Fruit fly (Drosophila melanogaster) Kc167 (cell line): ENCODE data around the gene RpL34a.

ENCODE experiments used
- Sin3A ChIP-seq: fragments of >200 bp; optimal IDR thresholded peaks from 2 replicates; lab custom pipeline; 2018; ENCODE audit warnings: missing external identifiers
- psq ChIP-seq: fragments of >200 bp; optimal IDR thresholded peaks from 2 replicates; lab custom pipeline; 2017; ENCODE audit warnings: missing external identifiers

DNA sequence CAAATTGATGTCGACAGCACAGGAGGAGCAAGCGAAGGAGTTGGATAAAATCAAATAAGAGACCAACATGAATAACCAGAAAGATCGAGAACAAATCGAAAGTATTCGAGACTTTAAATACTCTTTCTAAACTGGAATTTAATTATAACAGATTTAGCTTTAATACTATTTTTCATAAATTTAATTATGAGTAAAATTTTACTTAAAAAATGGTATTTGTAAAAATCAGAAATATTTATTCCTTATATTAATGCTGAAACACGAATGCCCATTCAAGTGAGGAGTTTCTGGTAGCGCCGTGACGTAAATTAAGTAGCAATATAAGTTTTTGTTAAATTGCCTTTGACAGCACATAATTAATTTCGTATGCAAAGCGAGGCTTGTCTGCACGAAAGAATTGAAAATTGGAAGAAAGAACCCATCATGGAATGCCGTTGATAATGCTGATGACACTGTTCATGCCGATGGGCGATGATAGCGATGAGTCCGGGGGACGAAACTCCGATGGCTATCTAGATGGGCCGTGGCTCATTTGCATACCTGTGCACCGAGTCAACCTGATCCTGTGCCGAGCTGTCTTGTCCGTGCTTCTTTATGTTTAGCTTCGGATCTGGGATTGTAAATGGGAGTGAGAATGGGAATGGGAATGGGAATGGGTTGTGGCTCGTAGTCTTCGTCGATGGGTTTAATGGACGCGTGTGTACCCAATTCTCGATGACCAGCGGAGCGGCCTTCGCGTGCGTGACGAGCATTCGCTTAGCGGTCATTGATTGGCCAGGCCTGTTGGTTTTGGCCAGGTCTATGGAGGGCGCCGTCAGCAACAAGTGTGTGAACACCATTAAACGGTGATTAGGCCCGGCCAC lies 46.0 kb downstream of the RpL34a start:
- TF ChIP-seq psq (lab: Kevin White, UChicago): no peak
- no peak for TF ChIP-seq Sin3A (lab: Kevin White, UChicago)
